Worm (Caenorhabditis elegans) whole organism, L4 larva: ENCODE data around the gene F52G3.7.
A peak's percentile ranks its signal among the peaks of the same experiment; 100 is the strongest.
"Not testable (repeated sequence)": the region's sequence is repeated elsewhere in the genome, so short reads cannot be mapped to it uniquely, and the experiment has no call there.

Experiments used
- F10B5.3 ChIP-seq: sonication (generic microtip); optimal IDR thresholded peaks from 2 replicates; lab custom pipeline; 2016; ENCODE audit warnings: mild to moderate bottlenecking, missing genetic modification characterization, missing compliant biosample characterization
- F26F4.8 ChIP-seq: fragments of 200-800 bp; sonication (Bioruptor generic); conservative IDR thresholded peaks from 2 replicates; pipeline ENCODE4 v1.3.6; 2022; ENCODE audit warnings: missing genetic modification characterization, missing compliant biosample characterization
- F37D6.2 ChIP-seq: sonication (generic microtip); optimal IDR thresholded peaks from 2 replicates; lab custom pipeline; 2016; ENCODE audit warnings: mild to moderate bottlenecking, missing genetic modification characterization, missing compliant biosample characterization
- F49E8.2 ChIP-seq: sonication (generic microtip); optimal IDR thresholded peaks from 2 replicates; lab custom pipeline; 2016; ENCODE audit warnings: missing compliant biosample characterization, mild to moderate bottlenecking, missing genetic modification characterization, borderline replicate concordance
- T20F7.1 ChIP-seq: fragments of 200-800 bp; sonication (Bioruptor generic); optimal IDR thresholded peaks from 2 replicates; lab custom pipeline; 2018; ENCODE audit warnings: mild to moderate bottlenecking, missing genetic modification characterization, missing compliant biosample characterization
- T26A8.4 ChIP-seq: fragments of 200-800 bp; sonication (Bioruptor generic); IDR thresholded peaks from 2 replicates; pipeline ENCODE4 v1.3.6; 2022; ENCODE audit warnings: missing genetic modification characterization, missing compliant biosample characterization
- Y105C5A.15 ChIP-seq: fragments of 200-800 bp; sonication (Bioruptor generic); IDR thresholded peaks from 2 replicates; pipeline ENCODE4 v1.3.6; 2022; ENCODE audit warnings: missing genetic modification characterization, missing compliant biosample characterization
- Y75B8A.6 ChIP-seq: fragments of 200-800 bp; sonication (Bioruptor generic); IDR thresholded peaks from 2 replicates; pipeline ENCODE4 v1.3.6; 2022; ENCODE audit warnings: missing genetic modification reagents, missing genetic modification characterization, missing compliant biosample characterization
- ZK546.5 ChIP-seq, 2 experiments: sonication (generic microtip); optimal IDR thresholded peaks; 2 replicates each; lab custom pipeline; 2017; ENCODE audit warnings: missing biosample characterization in 2 of 2, missing genetic modification characterization in 2 of 2
- aha-1 ChIP-seq: fragments of 150-350 bp; peaks from one replicate; lab custom pipeline; 2014; ENCODE audit warnings: missing biosample characterization, missing genetic modification characterization
- ama-1 ChIP-seq: fragments of 150-350 bp; optimal IDR thresholded peaks from 2 replicates; lab custom pipeline; 2014; ENCODE audit warnings: inconsistent platforms, mixed read lengths
- ceh-20 ChIP-seq: fragments of 200-800 bp; sonication (Bioruptor generic); IDR thresholded peaks from 2 replicates; pipeline ENCODE4 v1.3.6; 2022; ENCODE audit warnings: missing genetic modification reagents, missing genetic modification characterization, missing compliant biosample characterization
- ces-1 ChIP-seq: fragments of 150-350 bp; sonication (generic microtip); optimal IDR thresholded peaks from 4 replicates; lab custom pipeline; 2014; ENCODE audit warnings: missing biosample characterization, missing genetic modification reagents, missing genetic modification characterization
- ctbp-1 ChIP-seq: fragments of 200-800 bp; sonication (Bioruptor generic); IDR thresholded peaks from 2 replicates; pipeline ENCODE4 v1.3.6; 2022; ENCODE audit warnings: missing genetic modification reagents, missing genetic modification characterization, missing compliant biosample characterization
- daf-19 ChIP-seq: fragments of 200-800 bp; sonication (Bioruptor generic); conservative IDR thresholded peaks from 2 replicates; pipeline ENCODE4 v1.3.6; 2022; ENCODE audit warnings: missing genetic modification characterization, missing compliant biosample characterization
- dmd-8 ChIP-seq: fragments of 200-800 bp; sonication (Bioruptor generic); IDR thresholded peaks from 2 replicates; pipeline ENCODE4 v1.3.6; 2022; ENCODE audit warnings: missing genetic modification characterization, missing compliant biosample characterization
- dmd-9 ChIP-seq: fragments of 200-800 bp; sonication (Bioruptor generic); IDR thresholded peaks from 2 replicates; pipeline ENCODE4 v1.3.6; 2022; ENCODE audit warnings: missing genetic modification reagents, missing genetic modification characterization, missing compliant biosample characterization
- fkh-10 ChIP-seq: fragments of 150-350 bp; optimal IDR thresholded peaks from 2 replicates; lab custom pipeline; 2014; ENCODE audit warnings: missing biosample characterization, missing genetic modification reagents, missing genetic modification characterization
- hif-1 ChIP-seq, 2 experiments: sonication (generic microtip); optimal IDR thresholded peaks; 2 replicates each; lab custom pipeline; 2016 to 2017; ENCODE audit warnings: missing compliant biosample characterization in 2 of 2, missing genetic modification characterization in 2 of 2, missing genetic modification reagents in 2 of 2, missing genotype in 2 of 2, mild to moderate bottlenecking in 1 of 2
- hlh-30 ChIP-seq: sonication (generic microtip); optimal IDR thresholded peaks from 2 replicates; lab custom pipeline; 2017; ENCODE audit warnings: antibody characterized with exemption, mild to moderate bottlenecking, missing genetic modification characterization, missing compliant biosample characterization; ENCODE audit not compliant: insufficient read depth
- jun-1 ChIP-seq: fragments of 150-350 bp; optimal IDR thresholded peaks from 2 replicates; lab custom pipeline; 2014; ENCODE audit warnings: missing biosample characterization, missing genetic modification reagents, missing genetic modification characterization
- lim-7 ChIP-seq: fragments of 200-800 bp; sonication (Bioruptor generic); IDR thresholded peaks from 2 replicates; pipeline ENCODE4 v1.3.6; 2022; ENCODE audit warnings: missing genetic modification characterization, missing compliant biosample characterization
- lin-15B ChIP-seq: fragments of 150-350 bp; sonication (generic microtip); optimal IDR thresholded peaks from 3 replicates; lab custom pipeline; 2014; ENCODE audit warnings: missing biosample characterization, missing genetic modification characterization
- lin-38 ChIP-seq: fragments of 200-800 bp; sonication (Bioruptor generic); IDR thresholded peaks from 2 replicates; pipeline ENCODE4 v1.3.6; 2022; ENCODE audit warnings: missing genetic modification reagents, missing genetic modification characterization, missing compliant biosample characterization
- lin-39 ChIP-seq: fragments of 150-350 bp; optimal IDR thresholded peaks from 2 replicates; lab custom pipeline; 2014; ENCODE audit warnings: missing biosample characterization, missing genetic modification reagents, missing genetic modification characterization
- lsy-2 ChIP-seq, 2 experiments: fragments of 150-350 bp in 1 of 2; sonication (generic microtip) in 1 of 2; optimal IDR thresholded peaks; 2 replicates each; lab custom pipeline; 2014 to 2017; ENCODE audit warnings: missing biosample characterization in 2 of 2, missing genetic modification characterization in 2 of 2
- madf-5 ChIP-seq, 2 experiments: fragments of 200-800 bp; sonication (Bioruptor generic); IDR thresholded peaks; 2 replicates each; pipeline ENCODE4 v1.3.6; 2022; ENCODE audit warnings: missing compliant biosample characterization in 2 of 2, missing genetic modification characterization in 2 of 2
- mdt-29 ChIP-seq: fragments of 200-800 bp; sonication (Bioruptor generic); IDR thresholded peaks from 2 replicates; pipeline ENCODE4 v1.3.6; 2022; ENCODE audit warnings: missing genetic modification reagents, missing genetic modification characterization, missing compliant biosample characterization
- mes-2 ChIP-seq: sonication (generic microtip); optimal IDR thresholded peaks from 2 replicates; lab custom pipeline; 2016; ENCODE audit warnings: missing genotype, mild to moderate bottlenecking, missing genetic modification characterization, missing compliant biosample characterization; ENCODE audit not compliant: poor library complexity, severe bottlenecking
- nhr-48 ChIP-seq: sonication (generic microtip); optimal IDR thresholded peaks from 2 replicates; lab custom pipeline; 2016; ENCODE audit warnings: mild to moderate bottlenecking, missing genetic modification characterization, missing compliant biosample characterization
- pha-4 ChIP-seq, 2 experiments: fragments of 150-350 bp in 1 of 2; fragments of 200-800 bp in 1 of 2; sonication (Bioruptor generic) in 1 of 2; IDR thresholded peaks in 1 of 2; optimal IDR thresholded peaks in 1 of 2; 2 replicates each; pipeline versions ENCODE4 v1.3.6 to Lab custom; 2014 to 2022; ENCODE audit warnings: missing genetic modification characterization in 2 of 2, missing genetic modification reagents in 2 of 2, missing biosample characterization in 1 of 2, missing compliant biosample characterization in 1 of 2
- pqm-1 ChIP-seq: sonication (generic microtip); optimal IDR thresholded peaks from 2 replicates; lab custom pipeline; 2017; ENCODE audit warnings: missing biosample characterization, missing genetic modification characterization
- saeg-2 ChIP-seq: fragments of 200-800 bp; sonication (Bioruptor generic); IDR thresholded peaks from 2 replicates; pipeline ENCODE4 v1.3.6; 2022; ENCODE audit warnings: missing genetic modification reagents, missing genetic modification characterization, missing compliant biosample characterization
- sdz-12 ChIP-seq: fragments of 200-800 bp; sonication (Bioruptor generic); optimal IDR thresholded peaks from 2 replicates; lab custom pipeline; 2018; ENCODE audit warnings: mild to moderate bottlenecking, missing genetic modification characterization, missing compliant biosample characterization
- tra-1 ChIP-seq: fragments of 200-800 bp; sonication (Bioruptor generic); IDR thresholded peaks from 2 replicates; pipeline ENCODE4 v1.3.6; 2022; ENCODE audit warnings: missing genetic modification reagents, missing genetic modification characterization, missing compliant biosample characterization
- unc-62 ChIP-seq, 3 experiments: fragments of 150-350 bp in 1 of 3; sonication (generic microtip); optimal IDR thresholded peaks in 2 of 3; peaks in 1 of 3; 1 replicate in 1 of 3; 2 replicates in 2 of 3; lab custom pipeline; 2014 to 2017; ENCODE audit warnings: missing biosample characterization in 3 of 3, missing genetic modification characterization in 3 of 3, missing genetic modification reagents in 3 of 3, missing genotype in 1 of 3
- zfp-2 ChIP-seq: sonication (generic microtip); optimal IDR thresholded peaks from 2 replicates; lab custom pipeline; 2016; ENCODE audit warnings: mild to moderate bottlenecking, missing genetic modification characterization, missing compliant biosample characterization
- zfp-3 ChIP-seq: fragments of 200-800 bp; sonication (Bioruptor generic); conservative IDR thresholded peaks from 2 replicates; pipeline ENCODE4 v1.3.6; 2022; ENCODE audit warnings: missing genetic modification reagents, missing genetic modification characterization, missing compliant biosample characterization

F52G3.7 gene

ce11 chrX:16934529-16934928 is 29.2 kb upstream of the F52G3.7 start:
- TF ChIP-seq madf-5 (GFP tag; IDR thresholded peaks at IDR 0.05; lab: Robert Waterston, UW) = 0 out of 4 replicates have a peak, but pooled peaks of 1 of the 2 experiments have one; percentile 73
- TF ChIP-seq pha-4 (GFP tag; IDR thresholded peaks at IDR 0.05; lab: Robert Waterston, UW) = peak; percentile 35; the same call in 1 of the 2 replicates
- TF ChIP-seq pha-4 (tag; optimal IDR thresholded peaks at IDR 0.05; lab: Kevin White, UChicago) = not testable (repeated sequence)
- peak; percentile 69 for TF ChIP-seq zfp-3 (GFP tag; lab: Robert Waterston, UW)
- peak; percentile 12 for TF ChIP-seq Y75B8A.6 (GFP tag; lab: Robert Waterston, UW)

ce11 chrX:16937925-16938324 is 25.8 kb upstream of the F52G3.7 start:
- TF ChIP-seq Y75B8A.6 (GFP tag; lab: Robert Waterston, UW) = peak; percentile 77; the same call in 1 of the 2 replicates
- TF ChIP-seq lim-7 (GFP tag; lab: Robert Waterston, UW) = 0 out of 2 replicates have a peak, but pooled peaks have one; percentile 52
- peak; percentile 57; the same call in 1 of the 2 replicates for TF ChIP-seq zfp-3 (GFP tag; lab: Robert Waterston, UW)
- 0 out of 2 replicates have a peak, but pooled peaks have one; percentile 50 for TF ChIP-seq tra-1 (GFP tag; lab: Robert Waterston, UW)
- TF ChIP-seq madf-5 (GFP tag; IDR thresholded peaks at IDR 0.05; lab: Robert Waterston, UW) = peak in 1 of 2 experiments; percentile 61; a peak in 1 of 4 replicates

- TF ChIP-seq ces-1 (GFP tag; lab: Kevin White, UChicago) (no peak), lin-38 (GFP tag; lab: Robert Waterston, UW) (no peak), nhr-48 (no peak), unc-62 (GFP tag; optimal IDR thresholded peaks at IDR 0.05 in 1 of 2; lab: Kevin White, UChicago) (peak in 1 of 2 experiments; percentile 92), unc-62 (tag; optimal IDR thresholded peaks at IDR 0.05; lab: Kevin White, UChicago) (no peak)
Observed at ce11 chrX:16942316-16942715, 21.4 kb upstream of the F52G3.7 start.

ce11 chrX:16943934-16944914 is 19.5 kb upstream of the F52G3.7 start:
- TF ChIP-seq unc-62 (GFP tag; optimal IDR thresholded peaks at IDR 0.05 in 1 of 2; lab: Kevin White, UChicago) = peak in 1 of 2 experiments; percentile 56
- TF ChIP-seq unc-62 (tag; optimal IDR thresholded peaks at IDR 0.05; lab: Kevin White, UChicago) = no peak
- TF ChIP-seq lsy-2 (tag; optimal IDR thresholded peaks at IDR 0.05; lab: Kevin White, UChicago) = no peak
- no peak for TF ChIP-seq zfp-2 (tag; lab: Kevin White, UChicago)
- TF ChIP-seq T20F7.1 (GFP tag; lab: Kevin White, UChicago) = no peak
- TF ChIP-seq F49E8.2 (tag; lab: Kevin White, UChicago) = no peak
- no peak for TF ChIP-seq F26F4.8 (GFP tag; lab: Robert Waterston, UW)
- TF ChIP-seq ctbp-1 (GFP tag; lab: Robert Waterston, UW) = 0 out of 2 replicates have a peak, but pooled peaks have one; percentile 24
- no peak for TF ChIP-seq jun-1
- TF ChIP-seq sdz-12 (GFP tag; lab: Kevin White, UChicago) = no peak
- 0 out of 2 replicates have a peak, but pooled peaks have one; percentile 30 for TF ChIP-seq mdt-29 (GFP tag; lab: Robert Waterston, UW)
- no peak for TF ChIP-seq Y105C5A.15
- no peak for TF ChIP-seq lin-39 (tag; lab: Kevin White, UChicago)
- TF ChIP-seq dmd-8 (GFP tag; lab: Robert Waterston, UW) = 0 out of 2 replicates have a peak, but pooled peaks have one; percentile 26
- TF ChIP-seq ZK546.5 (tag; optimal IDR thresholded peaks at IDR 0.05; lab: Kevin White, UChicago) = no peak
- TF ChIP-seq mes-2 (tag; lab: Kevin White, UChicago) = peak; percentile 7
- no peak for TF ChIP-seq hlh-30 (tag; lab: Kevin White, UChicago)
- peak; percentile 91 for TF ChIP-seq ama-1 (lab: Kevin White, UChicago)
- TF ChIP-seq fkh-10 = no peak
- TF ChIP-seq nhr-48 = no peak
- no peak for TF ChIP-seq daf-19
- peak; percentile 47; the same call in 1 of the 2 replicates for TF ChIP-seq zfp-3 (GFP tag; lab: Robert Waterston, UW)
- TF ChIP-seq ceh-20 (GFP tag; lab: Robert Waterston, UW) = no peak
- TF ChIP-seq pqm-1 (tag; lab: Kevin White, UChicago) = no peak
- TF ChIP-seq F10B5.3 (tag; lab: Kevin White, UChicago) = no peak
- no peak for TF ChIP-seq dmd-9 (GFP tag; lab: Robert Waterston, UW)
- TF ChIP-seq madf-5 (GFP tag; IDR thresholded peaks at IDR 0.05; lab: Robert Waterston, UW) = 0 out of 4 replicates have a peak, but pooled peaks of 1 of the 2 experiments have one; percentile 56
- no peak for TF ChIP-seq saeg-2 (GFP tag; lab: Robert Waterston, UW)
- peak; percentile 31 for TF ChIP-seq aha-1
- peak; percentile 69 for TF ChIP-seq T26A8.4 (GFP tag; lab: Robert Waterston, UW)
- peak in 1 of 2 experiments; percentile 37 for TF ChIP-seq hif-1 (tag; optimal IDR thresholded peaks at IDR 0.05; lab: Kevin White, UChicago)
- no peak for TF ChIP-seq F37D6.2
- no peak for TF ChIP-seq lin-15B (tag; lab: Kevin White, UChicago)
